Worm (Caenorhabditis elegans) whole organism, mixed stage, embryonic: ENCODE measurements around the gene B0496.1.

Source experiments
- blmp-1 ChIP-seq: fragments of 150-350 bp; optimal IDR thresholded peaks from 2 replicates; lab custom pipeline; 2014; ENCODE audit warnings: missing biosample characterization, missing genetic modification characterization
- ceh-83 ChIP-seq: fragments of 200-800 bp; sonication (Bioruptor generic); optimal IDR thresholded peaks from 2 replicates; lab custom pipeline; 2018; ENCODE audit warnings: mild to moderate bottlenecking, missing genetic modification characterization, missing compliant biosample characterization
- elt-1 ChIP-seq: sonication (generic microtip); optimal IDR thresholded peaks from 2 replicates; lab custom pipeline; 2017; ENCODE audit warnings: missing genetic modification characterization, mild to moderate bottlenecking, missing compliant biosample characterization, antibody characterized with exemption, moderate library complexity, borderline replicate concordance; ENCODE audit not compliant: insufficient read depth
- elt-3 ChIP-seq: fragments of 150-350 bp; optimal IDR thresholded peaks from 2 replicates; lab custom pipeline; 2014; ENCODE audit warnings: missing biosample characterization, missing genetic modification characterization
- lsy-2 ChIP-seq: fragments of 150-350 bp; optimal IDR thresholded peaks from 2 replicates; lab custom pipeline; 2014; ENCODE audit warnings: missing biosample characterization, missing genetic modification characterization
- nhr-28 ChIP-seq: fragments of 150-350 bp; optimal IDR thresholded peaks from 2 replicates; lab custom pipeline; 2014; ENCODE audit warnings: missing biosample characterization, missing genetic modification characterization
- pha-4 ChIP-seq: fragments of 150-350 bp; optimal IDR thresholded peaks from 2 replicates; lab custom pipeline; 2018; ENCODE audit warnings: missing biosample characterization, missing genetic modification reagents, missing genetic modification characterization
- sptf-1 ChIP-seq: sonication (generic microtip); optimal IDR thresholded peaks from 2 replicates; lab custom pipeline; 2017; ENCODE audit warnings: mild to moderate bottlenecking, missing genetic modification characterization, moderate library complexity, missing compliant biosample characterization
- unc-39 ChIP-seq: fragments of 150-350 bp; optimal IDR thresholded peaks from 2 replicates; lab custom pipeline; 2014; ENCODE audit warnings: missing biosample characterization, missing genetic modification characterization
- unc-62 ChIP-seq: fragments of 150-350 bp; optimal IDR thresholded peaks from 2 replicates; lab custom pipeline; 2014; ENCODE audit warnings: missing biosample characterization, missing genetic modification reagents, missing genetic modification characterization

DNA sequence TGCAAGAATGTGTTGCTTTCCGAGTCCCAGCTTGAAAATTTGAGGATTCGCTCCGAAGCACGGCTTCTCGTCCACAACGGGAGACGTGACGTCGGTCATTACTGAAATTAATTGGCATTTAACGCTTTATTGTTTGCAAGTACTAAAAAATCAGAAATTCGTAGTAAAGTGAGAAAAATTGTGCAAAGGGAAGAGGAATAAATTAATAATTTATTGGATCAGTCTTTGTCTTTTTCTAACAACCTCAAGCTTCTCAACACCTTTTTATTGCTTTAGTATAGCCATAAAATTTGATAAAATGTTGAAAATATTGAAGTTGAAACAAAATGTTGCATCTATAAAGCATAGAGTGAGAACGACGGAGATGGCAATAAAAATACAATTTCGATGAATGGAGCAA is 5.2 kb downstream of the B0496.1 start, which contains the start of gene tes-1:
- TF ChIP-seq pha-4 (tag; lab: Kevin White, UChicago) (no peak), unc-62 (GFP tag; lab: Kevin White, UChicago) (no peak), unc-39 (tag; lab: Kevin White, UChicago) (no peak), nhr-28 (no peak), sptf-1 (tag; lab: Kevin White, UChicago) (no peak), blmp-1 (tag; lab: Kevin White, UChicago) (no peak), lsy-2 (tag; lab: Kevin White, UChicago) (no peak), ceh-83 (no peak), elt-3 (tag; lab: Kevin White, UChicago) (no peak), elt-1 (tag; lab: Kevin White, UChicago) (no peak)
